Worm (Caenorhabditis elegans): Measurements from ENCODE around the gene C44H9.5.

Gene C44H9.5

DNA sequence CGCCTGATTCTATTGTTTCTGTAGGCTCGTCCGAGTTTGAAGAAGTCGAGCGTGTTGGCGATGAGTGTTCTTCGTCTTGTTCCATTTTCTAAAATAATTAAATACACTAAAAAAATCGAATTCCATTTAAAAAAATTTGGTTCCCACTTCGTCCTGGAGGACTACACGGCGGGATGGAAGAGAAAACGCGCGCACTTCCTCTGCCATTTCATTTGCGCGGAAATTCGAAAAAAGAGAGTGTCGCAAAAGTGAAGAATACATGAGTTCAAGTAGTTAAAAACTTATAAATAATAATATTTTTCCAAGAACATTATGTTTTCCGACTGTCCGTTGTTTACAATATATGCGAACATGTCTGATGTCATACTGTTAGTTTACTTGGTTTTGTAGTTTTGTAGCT, 20.3 kb upstream of the C44H9.5 start, which contains the start of gene T07F10.3 (continued):
- TF ChIP-seq pha-4 (GFP tag; IDR thresholded peaks at IDR 0.05) (peak; percentile 59; the same call in 1 of the 2 replicates), pha-4 (tag; optimal IDR thresholded peaks at IDR 0.05) (no peak), daf-19 (GFP tag; conservative IDR thresholded peaks at IDR 0.05) (no peak), zfp-3 (GFP tag; conservative IDR thresholded peaks at IDR 0.05) (peak; percentile 81; the same call in 1 of the 2 replicates), nhr-111 (GFP tag; optimal IDR thresholded peaks at IDR 0.05) (no peak), nhr-237 (tag; optimal IDR thresholded peaks at IDR 0.05) (no peak), nhr-42 (GFP tag; IDR thresholded peaks at IDR 0.05) (0 out of 2 replicates have a peak, but pooled peaks have one; percentile 21), aha-1 (tag) (no peak), saeg-2 (GFP tag; IDR thresholded peaks at IDR 0.05) (0 out of 2 replicates have a peak, but pooled peaks have one; percentile 38), tra-1 (GFP tag; IDR thresholded peaks at IDR 0.05) (peak; percentile 70; the same call in 1 of the 2 replicates), F10B5.3 (tag; optimal IDR thresholded peaks at IDR 0.05) (peak; percentile 30), daf-12 (tag; optimal IDR thresholded peaks at IDR 0.05) (no peak), mdl-1 (tag; optimal IDR thresholded peaks at IDR 0.05) (no peak), fkh-10 (GFP tag; optimal IDR thresholded peaks at IDR 0.05) (no peak), snpc-4 (tag; optimal IDR thresholded peaks at IDR 0.05) (no peak), lin-39 (tag; optimal IDR thresholded peaks at IDR 0.05) (no peak), daf-16 (GFP tag; optimal IDR thresholded peaks at IDR 0.05) (peak in 1 of 2 experiments; percentile 41), daf-16 (tag; optimal IDR thresholded peaks at IDR 0.05) (peak; percentile 41), lir-3 (tag; optimal IDR thresholded peaks at IDR 0.05) (no peak), nhr-25 (tag; optimal IDR thresholded peaks at IDR 0.05; ENCODE audit: borderline replicate concordance, insufficient read depth) (no peak), nhr-102 (tag; optimal IDR thresholded peaks at IDR 0.05) (peak; percentile 79), lin-13 (GFP tag; optimal IDR thresholded peaks at IDR 0.05) (no peak), duxl-1 (tag; optimal IDR thresholded peaks at IDR 0.05; ENCODE audit: poor library complexity) (peak; percentile 87), dmd-8 (GFP tag; IDR thresholded peaks at IDR 0.05) (no peak), mes-2 (tag; optimal IDR thresholded peaks at IDR 0.05; ENCODE audit: poor library complexity, severe bottlenecking) (peak; percentile 100), set-16 (GFP tag; IDR thresholded peaks at IDR 0.05) (no peak), cey-2 (tag; optimal IDR thresholded peaks at IDR 0.05; ENCODE audit: borderline replicate concordance, insufficient read depth) (no peak), fos-1 (tag; optimal IDR thresholded peaks at IDR 0.05) (no peak), nhr-10 (tag; optimal IDR thresholded peaks at IDR 0.05) (no peak), lin-38 (GFP tag; IDR thresholded peaks at IDR 0.05) (peak; percentile 81), dpl-1 (GFP tag; optimal IDR thresholded peaks at IDR 0.05) (peak; percentile 99), madf-5 (GFP tag; IDR thresholded peaks at IDR 0.05) (no peak; a peak in 1 of 4 replicates), zip-11 (GFP tag; IDR thresholded peaks at IDR 0.05) (no peak), skn-1 (tag; optimal IDR thresholded peaks at IDR 0.05) (no peak), attf-4 (tag; optimal IDR thresholded peaks at IDR 0.05) (no peak), mxl-2 (GFP tag; conservative IDR thresholded peaks at IDR 0.05) (peak; percentile 49; the same call in 1 of the 2 replicates), daf-8 (GFP tag; IDR thresholded peaks at IDR 0.05) (no peak), jun-1 (tag; optimal IDR thresholded peaks at IDR 0.05) (no peak), egl-43 (GFP tag; IDR thresholded peaks at IDR 0.05) (no peak), lsy-2 (tag; optimal IDR thresholded peaks at IDR 0.05) (no peak), lim-7 (GFP tag; IDR thresholded peaks at IDR 0.05) (no peak), ceh-62 (tag; optimal IDR thresholded peaks at IDR 0.05) (no peak), unc-62 (GFP tag; optimal IDR thresholded peaks at IDR 0.05 in 1 of 2) (no peak), unc-62 (tag; optimal IDR thresholded peaks at IDR 0.05) (no peak), R02D3.7 (tag; optimal IDR thresholded peaks at IDR 0.05) (no peak), dmd-9 (GFP tag; IDR thresholded peaks at IDR 0.05) (peak; percentile 93), pqm-1 (tag; optimal IDR thresholded peaks at IDR 0.05) (no peak), ceh-20 (GFP tag; IDR thresholded peaks at IDR 0.05) (peak; percentile 71), ZK337.2 (GFP tag; IDR thresholded peaks at IDR 0.05) (peak; percentile 97), Y75B8A.6 (GFP tag; IDR thresholded peaks at IDR 0.05) (no peak), D1046.2 (GFP tag; IDR thresholded peaks at IDR 0.05) (0 out of 2 replicates have a peak, but pooled peaks have one; percentile 41), mdt-29 (GFP tag; IDR thresholded peaks at IDR 0.05) (peak; percentile 71)
